Worm (Caenorhabditis elegans) whole organism, midembryonic: ENCODE data around the gene C43H6.6.

Experiments used
- T22C8.4 ChIP-seq: fragments of 200-800 bp; sonication (Bioruptor generic); IDR thresholded peaks from 2 replicates; pipeline ENCODE4 v1.3.6; 2022; ENCODE audit warnings: missing genetic modification characterization, missing compliant biosample characterization
- flt-1 ChIP-seq: fragments of 200-800 bp; sonication (Bioruptor generic); IDR thresholded peaks from 2 replicates; pipeline ENCODE4 v1.3.6; 2022; ENCODE audit warnings: missing genetic modification characterization, missing compliant biosample characterization
- klf-2 ChIP-seq: fragments of 200-800 bp; sonication (Bioruptor generic); conservative IDR thresholded peaks from 2 replicates; pipeline ENCODE4 v1.3.6; 2022; ENCODE audit warnings: missing genetic modification reagents, missing genetic modification characterization, missing compliant biosample characterization
- med-1 ChIP-seq: sonication (generic microtip); optimal IDR thresholded peaks from 2 replicates; lab custom pipeline; 2017; ENCODE audit warnings: missing genetic modification characterization, mild to moderate bottlenecking, missing compliant biosample characterization, antibody characterized with exemption, missing genetic modification reagents; ENCODE audit not compliant: insufficient read depth
- ref-1 ChIP-seq: fragments of 200-800 bp; sonication (Bioruptor generic); conservative IDR thresholded peaks from 2 replicates; pipeline ENCODE4 v1.3.6; 2022; ENCODE audit warnings: missing genetic modification reagents, missing genetic modification characterization, missing compliant biosample characterization
- tab-1 ChIP-seq: fragments of 200-800 bp; sonication (Bioruptor generic); IDR thresholded peaks from 2 replicates; pipeline ENCODE4 v1.3.6; 2022; ENCODE audit warnings: missing genetic modification characterization, missing compliant biosample characterization
- ztf-29 ChIP-seq: fragments of 200-800 bp; sonication (Bioruptor generic); IDR thresholded peaks from 2 replicates; pipeline ENCODE4 v1.3.6; 2022; ENCODE audit warnings: missing genetic modification reagents, missing genetic modification characterization, missing compliant biosample characterization

ce11 chrX:2419777-2420176 is 24.7 kb downstream of the C43H6.6 start, which contains the start of gene glr-7:
- TF ChIP-seq med-1 (no peak), ref-1 (GFP tag; lab: Robert Waterston, UW) (no peak), ztf-29 (no peak), klf-2 (no peak), tab-1 (GFP tag; lab: Robert Waterston, UW) (no peak), T22C8.4 (GFP tag; lab: Robert Waterston, UW) (no peak), flt-1 (GFP tag; lab: Robert Waterston, UW) (no peak)
